Worm (Caenorhabditis elegans) whole organism, L4 larva: ENCODE measurements around the gene C49A9.10.
A peak's percentile ranks its signal among the peaks of the same experiment; 100 is the strongest.

Source experiments
- T26A8.4 ChIP-seq: fragments of 200-800 bp; sonication (Bioruptor generic); IDR thresholded peaks from 2 replicates; pipeline ENCODE4 v1.3.6; 2022; ENCODE audit warnings: missing genetic modification characterization, missing compliant biosample characterization
- aly-2 ChIP-seq: sonication (generic microtip); optimal IDR thresholded peaks from 2 replicates; lab custom pipeline; 2018; ENCODE audit warnings: missing biosample characterization, missing genetic modification characterization
- ama-1 ChIP-seq: fragments of 150-350 bp; optimal IDR thresholded peaks from 2 replicates; lab custom pipeline; 2014; ENCODE audit warnings: inconsistent platforms, mixed read lengths
- daf-16 ChIP-seq, 3 experiments: sonication (generic microtip); optimal IDR thresholded peaks; 2 replicates each; lab custom pipeline; 2016 to 2017; ENCODE audit warnings: missing genetic modification characterization in 3 of 3, missing genetic modification reagents in 3 of 3, mild to moderate bottlenecking in 2 of 3, missing compliant biosample characterization in 2 of 3, missing biosample characterization in 1 of 3, moderate library complexity in 1 of 3
- dmd-6 ChIP-seq: fragments of 200-800 bp; sonication (Bioruptor generic); IDR thresholded peaks from 2 replicates; pipeline ENCODE4 v1.3.6; 2022; ENCODE audit warnings: missing genetic modification reagents, missing genetic modification characterization, missing compliant biosample characterization
- dve-1 ChIP-seq: sonication (generic microtip); optimal IDR thresholded peaks from 2 replicates; lab custom pipeline; 2017; ENCODE audit warnings: antibody characterized with exemption, mild to moderate bottlenecking, missing genetic modification characterization, missing compliant biosample characterization; ENCODE audit not compliant: insufficient read depth
- fkh-10 ChIP-seq: fragments of 150-350 bp; optimal IDR thresholded peaks from 2 replicates; lab custom pipeline; 2014; ENCODE audit warnings: missing biosample characterization, missing genetic modification reagents, missing genetic modification characterization
- hif-1 ChIP-seq, 2 experiments: sonication (generic microtip); optimal IDR thresholded peaks; 2 replicates each; lab custom pipeline; 2016 to 2017; ENCODE audit warnings: missing compliant biosample characterization in 2 of 2, missing genetic modification characterization in 2 of 2, missing genetic modification reagents in 2 of 2, missing genotype in 2 of 2, mild to moderate bottlenecking in 1 of 2
- hlh-11 ChIP-seq: fragments of 200-800 bp; sonication (Bioruptor generic); optimal IDR thresholded peaks from 2 replicates; lab custom pipeline; 2018; ENCODE audit warnings: mild to moderate bottlenecking, missing genetic modification characterization, missing compliant biosample characterization
- hlh-30 ChIP-seq: sonication (generic microtip); optimal IDR thresholded peaks from 2 replicates; lab custom pipeline; 2017; ENCODE audit warnings: antibody characterized with exemption, mild to moderate bottlenecking, missing genetic modification characterization, missing compliant biosample characterization; ENCODE audit not compliant: insufficient read depth
- hmg-1.1 ChIP-seq: fragments of 200-800 bp; sonication (Bioruptor generic); IDR thresholded peaks from 2 replicates; pipeline ENCODE4 v1.3.6; 2022; ENCODE audit warnings: missing genetic modification reagents, missing genetic modification characterization, missing compliant biosample characterization
- lin-1 ChIP-seq: fragments of 200-800 bp; sonication (Bioruptor generic); IDR thresholded peaks from 2 replicates; pipeline ENCODE4 v1.3.6; 2022; ENCODE audit warnings: missing genetic modification reagents, missing genetic modification characterization, missing compliant biosample characterization
- madf-5 ChIP-seq, 2 experiments: fragments of 200-800 bp; sonication (Bioruptor generic); IDR thresholded peaks; 2 replicates each; pipeline ENCODE4 v1.3.6; 2022; ENCODE audit warnings: missing compliant biosample characterization in 2 of 2, missing genetic modification characterization in 2 of 2
- madf-9 ChIP-seq: fragments of 200-800 bp; sonication (Bioruptor generic); conservative IDR thresholded peaks from 2 replicates; pipeline ENCODE4 v1.3.6; 2022; ENCODE audit warnings: missing genetic modification reagents, missing genetic modification characterization, missing compliant biosample characterization
- mep-1 ChIP-seq: fragments of 150-350 bp; sonication (generic microtip); optimal IDR thresholded peaks from 3 replicates; lab custom pipeline; 2014; ENCODE audit warnings: missing biosample characterization, missing genetic modification characterization
- mes-2 ChIP-seq: sonication (generic microtip); optimal IDR thresholded peaks from 2 replicates; lab custom pipeline; 2016; ENCODE audit warnings: missing genotype, mild to moderate bottlenecking, missing genetic modification characterization, missing compliant biosample characterization; ENCODE audit not compliant: poor library complexity, severe bottlenecking
- nhr-111 ChIP-seq: fragments of 200-800 bp; sonication (Bioruptor generic); optimal IDR thresholded peaks from 2 replicates; lab custom pipeline; 2018; ENCODE audit warnings: mild to moderate bottlenecking, missing genetic modification characterization, missing compliant biosample characterization
- nhr-28 ChIP-seq: fragments of 150-350 bp; optimal IDR thresholded peaks from 2 replicates; lab custom pipeline; 2014; ENCODE audit warnings: missing biosample characterization, missing genetic modification characterization
- nhr-77 ChIP-seq: fragments of 150-350 bp; optimal IDR thresholded peaks from 2 replicates; lab custom pipeline; 2014; ENCODE audit warnings: missing biosample characterization, missing genetic modification characterization
- php-3 ChIP-seq: fragments of 200-800 bp; sonication (Bioruptor generic); IDR thresholded peaks from 2 replicates; pipeline ENCODE4 v1.3.6; 2022; ENCODE audit warnings: missing genetic modification reagents, missing genetic modification characterization, missing compliant biosample characterization
- pqm-1 ChIP-seq: sonication (generic microtip); optimal IDR thresholded peaks from 2 replicates; lab custom pipeline; 2017; ENCODE audit warnings: missing biosample characterization, missing genetic modification characterization
- spr-3 ChIP-seq: fragments of 200-800 bp; sonication (Bioruptor generic); optimal IDR thresholded peaks from 2 replicates; lab custom pipeline; 2018; ENCODE audit warnings: mild to moderate bottlenecking, missing genetic modification characterization, missing compliant biosample characterization
- tag-97 ChIP-seq: fragments of 200-800 bp; sonication (Bioruptor generic); IDR thresholded peaks from 2 replicates; pipeline ENCODE4 v1.3.6; 2022; ENCODE audit warnings: missing genetic modification characterization, missing compliant biosample characterization
- unc-39 ChIP-seq: sonication (generic microtip); optimal IDR thresholded peaks from 2 replicates; lab custom pipeline; 2017; ENCODE audit warnings: missing biosample characterization, missing genetic modification characterization
- unc-62 ChIP-seq, 3 experiments: fragments of 150-350 bp in 1 of 3; sonication (generic microtip); optimal IDR thresholded peaks in 2 of 3; peaks in 1 of 3; 1 replicate in 1 of 3; 2 replicates in 2 of 3; lab custom pipeline; 2014 to 2017; ENCODE audit warnings: missing biosample characterization in 3 of 3, missing genetic modification characterization in 3 of 3, missing genetic modification reagents in 3 of 3, missing genotype in 1 of 3
- vab-7 ChIP-seq: fragments of 200-800 bp; sonication (Bioruptor generic); IDR thresholded peaks from 2 replicates; pipeline ENCODE4 v1.3.6; 2022; ENCODE audit warnings: missing genetic modification reagents, missing genetic modification characterization, missing compliant biosample characterization
- zip-11 ChIP-seq: fragments of 200-800 bp; sonication (Bioruptor generic); IDR thresholded peaks from 2 replicates; pipeline ENCODE4 v1.3.6; 2022; ENCODE audit warnings: missing genetic modification characterization, missing compliant biosample characterization
- ztf-7 ChIP-seq: fragments of 150-350 bp; optimal IDR thresholded peaks from 2 replicates; lab custom pipeline; 2014; ENCODE audit warnings: missing biosample characterization, missing genetic modification characterization

C49A9.10 gene

DNA sequence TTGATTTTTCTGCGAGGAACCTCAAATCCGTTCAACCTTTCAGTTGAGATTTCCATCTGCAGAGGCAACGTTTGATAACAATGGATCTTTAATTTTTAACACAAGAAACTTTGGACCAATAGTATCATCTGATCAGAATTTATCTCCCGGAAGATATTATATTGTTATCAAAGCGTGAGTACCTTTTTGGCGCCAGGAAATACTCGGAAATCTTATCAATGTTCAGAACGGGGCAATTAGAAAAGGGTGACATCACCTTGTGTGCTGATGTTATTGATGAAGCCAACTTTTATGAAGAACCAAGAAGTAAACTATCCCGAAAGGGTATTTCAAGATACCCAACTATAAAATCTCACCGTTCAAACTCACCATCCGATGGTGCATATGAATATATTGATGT, 14.0 kb upstream of the C49A9.10 start:
- peak; percentile 79 for TF ChIP-seq dmd-6 (GFP tag; lab: Robert Waterston, UW)
- TF ChIP-seq lin-1 (GFP tag; lab: Robert Waterston, UW), result peak; percentile 76
- TF ChIP-seq, all 104 proteins: peak for 2; not testable (repeated sequence) for 102

DNA sequence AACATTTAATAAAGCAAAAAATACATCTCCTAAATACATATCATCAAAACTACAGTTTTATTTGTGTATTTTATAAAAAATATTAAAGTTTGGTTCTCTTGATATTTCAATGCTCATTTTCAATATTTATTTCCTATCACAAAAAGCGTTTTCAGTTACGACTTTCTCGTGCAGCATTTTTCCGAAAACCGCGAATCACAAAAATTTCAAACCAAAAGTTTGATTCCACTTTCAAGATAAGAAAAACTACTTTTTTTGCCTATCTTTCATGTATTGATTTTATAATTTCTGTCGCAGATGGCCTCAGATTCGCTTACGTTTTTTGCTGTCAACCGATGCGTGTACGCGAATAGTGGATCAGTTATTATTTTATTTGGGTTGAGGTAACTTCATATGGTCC, 13.3 kb upstream of the C49A9.10 start, which contains the start of gene C49A9.4:
Gene C49A9.4 (plus strand): TSS at position 265 of the 400 bp plus-strand sequence.
- TF ChIP-seq mep-1 (tag; lab: Kevin White, UChicago) (peak; percentile 6), daf-16 (GFP tag; optimal IDR thresholded peaks at IDR 0.05; lab: Kevin White, UChicago) (no peak), daf-16 (tag; optimal IDR thresholded peaks at IDR 0.05; lab: Kevin White, UChicago) (peak; percentile 70), hif-1 (tag; optimal IDR thresholded peaks at IDR 0.05; lab: Kevin White, UChicago) (no peak), hlh-11 (tag; lab: Kevin White, UChicago) (peak; percentile 6), madf-5 (GFP tag; IDR thresholded peaks at IDR 0.05; lab: Robert Waterston, UW) (no peak), T26A8.4 (GFP tag; lab: Robert Waterston, UW) (no peak), unc-62 (GFP tag; optimal IDR thresholded peaks at IDR 0.05 in 1 of 2; lab: Kevin White, UChicago) (no peak), unc-62 (tag; optimal IDR thresholded peaks at IDR 0.05; lab: Kevin White, UChicago) (no peak), dve-1 (peak; percentile 41), vab-7 (no peak), pqm-1 (tag; lab: Kevin White, UChicago) (peak; percentile 46), dmd-6 (GFP tag; lab: Robert Waterston, UW) (peak; percentile 42; the same call in 1 of the 2 replicates)

DNA sequence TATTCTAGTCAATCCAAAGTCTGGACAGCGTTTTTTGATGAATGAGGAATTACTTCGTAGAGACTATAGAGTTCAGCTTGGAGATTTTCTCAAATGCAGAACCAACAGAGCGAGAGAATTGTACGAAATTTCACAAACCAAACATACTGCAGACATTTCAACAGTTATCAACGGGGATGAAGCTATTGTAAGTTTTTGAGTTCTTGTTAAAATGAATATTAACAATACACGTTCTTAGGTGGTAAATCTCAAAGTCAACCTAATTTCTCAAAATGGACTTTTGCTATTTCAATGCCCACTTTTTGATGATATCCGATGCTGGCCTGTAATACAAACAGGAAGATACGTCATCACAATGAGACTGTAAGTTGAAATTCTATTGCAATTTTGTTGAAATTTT, 11.4 kb upstream of the C49A9.10 start:
- TF ChIP-seq mes-2 (tag; lab: Kevin White, UChicago) (no peak), unc-62 (GFP tag; optimal IDR thresholded peaks at IDR 0.05 in 1 of 2; lab: Kevin White, UChicago) (peak in 1 of 2 experiments; percentile 94), unc-62 (tag; optimal IDR thresholded peaks at IDR 0.05; lab: Kevin White, UChicago) (no peak)

DNA sequence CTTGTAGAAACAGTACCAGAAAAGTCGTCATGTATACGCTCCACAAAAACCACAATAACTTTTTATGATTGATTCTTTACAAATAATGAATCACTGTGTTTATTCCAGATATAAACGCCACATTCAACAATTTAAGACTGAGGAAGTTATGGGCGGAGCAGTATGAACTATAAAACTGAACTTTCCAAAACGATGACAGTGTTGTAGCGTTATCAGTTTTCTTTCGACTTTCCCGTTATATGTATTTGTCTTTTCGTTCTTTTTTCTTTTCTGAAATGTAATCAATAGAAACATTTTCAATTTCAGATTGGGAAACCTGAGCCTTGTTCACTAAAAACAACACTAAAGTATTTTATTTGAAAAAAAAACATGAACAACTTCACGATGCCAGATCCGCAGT, 10.9 kb upstream of the C49A9.10 start, which contains the start of gene C49A9.9:
Gene C49A9.9 (plus strand): TSS at position 307 of the 400 bp plus-strand sequence.
- TF ChIP-seq nhr-28 (tag; lab: Kevin White, UChicago) (peak; percentile 58), dve-1 (peak; percentile 1), ztf-7 (tag; lab: Kevin White, UChicago) (no peak), pqm-1 (tag; lab: Kevin White, UChicago) (peak; percentile 73), dmd-6 (GFP tag; lab: Robert Waterston, UW) (peak; percentile 33; the same call in 1 of the 2 replicates), daf-16 (GFP tag; optimal IDR thresholded peaks at IDR 0.05; lab: Kevin White, UChicago) (no peak), daf-16 (tag; optimal IDR thresholded peaks at IDR 0.05; lab: Kevin White, UChicago) (peak; percentile 25), spr-3 (GFP tag; lab: Kevin White, UChicago) (no peak), hlh-11 (tag; lab: Kevin White, UChicago) (peak; percentile 0)

DNA sequence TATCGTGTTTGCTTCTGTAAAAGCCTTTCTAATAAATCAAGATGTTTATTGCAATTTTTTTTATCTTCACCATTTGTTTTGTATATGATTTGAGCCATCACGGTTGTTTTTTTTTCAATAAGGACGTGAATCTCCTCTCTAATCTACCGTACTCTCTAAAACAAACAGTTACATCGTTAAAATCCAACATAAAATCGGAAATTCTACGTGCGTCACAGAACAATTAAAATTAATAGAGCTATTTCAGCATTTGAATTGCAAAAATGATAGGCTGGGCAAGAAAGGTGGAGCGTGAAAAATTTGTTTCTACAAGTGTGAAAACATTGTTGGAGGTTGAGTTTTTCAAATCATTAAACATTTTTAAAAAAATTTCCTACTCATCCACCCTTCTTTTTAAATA, 7.3 kb upstream of the C49A9.10 start, which contains the start of gene C49A9.5:
Gene C49A9.5 (plus strand): TSS at position 271 of the 400 bp plus-strand sequence.
- TF ChIP-seq unc-39 (no peak), dve-1 (peak; percentile 5), pqm-1 (tag; lab: Kevin White, UChicago) (peak; percentile 1), php-3 (GFP tag; lab: Robert Waterston, UW) (peak; percentile 93), fkh-10 (GFP tag; lab: Kevin White, UChicago) (no peak), daf-16 (GFP tag; optimal IDR thresholded peaks at IDR 0.05; lab: Kevin White, UChicago) (no peak), daf-16 (tag; optimal IDR thresholded peaks at IDR 0.05; lab: Kevin White, UChicago) (peak; percentile 65)

DNA sequence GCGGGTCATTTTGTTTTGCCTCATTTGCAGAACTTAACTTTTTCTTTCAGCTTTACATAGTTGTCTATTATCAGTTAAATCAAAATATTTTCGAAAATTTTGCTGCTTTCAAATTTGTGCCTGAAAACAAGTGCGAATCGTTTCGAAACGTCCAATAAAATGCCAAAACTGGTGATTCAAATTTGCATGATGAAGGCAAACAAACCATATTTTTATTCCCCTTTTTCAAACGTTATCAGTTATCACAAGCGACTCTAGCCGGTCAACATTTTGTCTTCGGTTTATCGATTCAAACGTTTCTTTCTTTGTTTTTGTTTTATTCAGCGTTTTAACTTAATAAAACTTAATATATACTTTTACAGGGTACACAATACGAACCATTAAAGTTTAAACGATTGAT, 4.4 kb upstream of the C49A9.10 start, which contains the start of the genes ugt-24 and C49A9.6:
Gene ugt-24 (minus strand): TSS at position 147 of the 400 bp plus-strand sequence.
Gene C49A9.6 (plus strand): TSS at position 363 of the 400 bp plus-strand sequence.
- TF ChIP-seq nhr-111 (GFP tag; lab: Kevin White, UChicago) (no peak), nhr-28 (tag; lab: Kevin White, UChicago) (peak; percentile 36), dve-1 (peak; percentile 64), nhr-77 (tag; lab: Kevin White, UChicago) (peak; percentile 11), tag-97 (GFP tag; lab: Robert Waterston, UW) (no peak), hlh-30 (tag; lab: Kevin White, UChicago) (peak; percentile 32), daf-16 (GFP tag; optimal IDR thresholded peaks at IDR 0.05; lab: Kevin White, UChicago) (no peak), daf-16 (tag; optimal IDR thresholded peaks at IDR 0.05; lab: Kevin White, UChicago) (peak; percentile 96), spr-3 (GFP tag; lab: Kevin White, UChicago) (no peak), hmg-1.1 (GFP tag; lab: Robert Waterston, UW) (no peak), madf-9 (GFP tag; lab: Robert Waterston, UW) (no peak), php-3 (GFP tag; lab: Robert Waterston, UW) (0 out of 2 replicates have a peak, but pooled peaks have one; percentile 28), zip-11 (GFP tag; lab: Robert Waterston, UW) (no peak), aly-2 (tag; lab: Kevin White, UChicago) (no peak), dmd-6 (GFP tag; lab: Robert Waterston, UW) (peak; percentile 22; the same call in 1 of the 2 replicates), pqm-1 (tag; lab: Kevin White, UChicago) (peak; percentile 78), hlh-11 (tag; lab: Kevin White, UChicago) (peak; percentile 52), ama-1 (lab: Kevin White, UChicago) (no peak)
